Worm (Caenorhabditis elegans): ENCODE measurements around the gene C31E10.11.

C31E10.11 gene

DNA sequence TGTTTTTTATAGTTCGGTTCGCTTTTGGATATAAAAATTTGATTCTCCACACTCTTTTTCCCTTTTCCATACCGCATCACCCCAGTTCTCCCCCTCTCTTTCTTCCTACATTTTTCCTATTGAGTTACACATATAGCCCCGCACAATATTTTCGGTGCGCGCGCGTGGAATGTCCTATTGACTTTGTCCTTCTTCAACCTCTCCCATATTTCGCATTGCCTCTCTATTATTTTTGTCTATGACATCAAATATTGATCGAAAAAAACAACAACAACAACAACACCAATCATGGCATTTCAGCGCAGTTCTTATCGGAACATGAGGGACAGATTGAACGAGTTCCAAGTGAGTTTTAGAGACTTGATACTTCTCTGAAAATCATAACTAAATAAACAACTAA lies 30.7 kb downstream of the C31E10.11 start, which contains the start of gene syx-2:
syx-2 (plus strand) TSS at position 301 of the 400 bp plus-strand sequence.
- no peak for TF ChIP-seq nhr-76 (tag; optimal IDR thresholded peaks at IDR 0.05)
- no peak for TF ChIP-seq flh-1 (GFP tag; optimal IDR thresholded peaks at IDR 0.05)
- TF ChIP-seq sem-2 (GFP tag; optimal IDR thresholded peaks at IDR 0.05) = no peak
- no peak for TF ChIP-seq M03D4.4 (tag; optimal IDR thresholded peaks at IDR 0.05)
- no peak for TF ChIP-seq ceh-39 (tag; optimal IDR thresholded peaks at IDR 0.05)
- no peak for TF ChIP-seq tbx-8 (GFP tag; optimal IDR thresholded peaks at IDR 0.05)
- TF ChIP-seq cnd-1 (tag; optimal IDR thresholded peaks at IDR 0.05) = no peak
- TF ChIP-seq zip-8 (tag; optimal IDR thresholded peaks at IDR 0.05) = no peak
- no peak for TF ChIP-seq ceh-43 (GFP tag; optimal IDR thresholded peaks at IDR 0.05)
- no peak for TF ChIP-seq drap-1 (GFP tag; optimal IDR thresholded peaks at IDR 0.05)
- TF ChIP-seq nhr-12 (tag; optimal IDR thresholded peaks at IDR 0.05) = no peak
- TF ChIP-seq mep-1 (tag; optimal IDR thresholded peaks at IDR 0.05) = no peak
- TF ChIP-seq sptf-1 (tag; optimal IDR thresholded peaks at IDR 0.05) = no peak
- no peak for TF ChIP-seq elt-1 (tag; optimal IDR thresholded peaks at IDR 0.05; ENCODE audit: borderline replicate concordance, insufficient read depth)
- TF ChIP-seq pha-4 (tag; optimal IDR thresholded peaks at IDR 0.05) = no peak
- TF ChIP-seq nhr-2 (tag; optimal IDR thresholded peaks at IDR 0.05) = no peak
- TF ChIP-seq ham-2 (GFP tag; optimal IDR thresholded peaks at IDR 0.05) = no peak

DNA sequence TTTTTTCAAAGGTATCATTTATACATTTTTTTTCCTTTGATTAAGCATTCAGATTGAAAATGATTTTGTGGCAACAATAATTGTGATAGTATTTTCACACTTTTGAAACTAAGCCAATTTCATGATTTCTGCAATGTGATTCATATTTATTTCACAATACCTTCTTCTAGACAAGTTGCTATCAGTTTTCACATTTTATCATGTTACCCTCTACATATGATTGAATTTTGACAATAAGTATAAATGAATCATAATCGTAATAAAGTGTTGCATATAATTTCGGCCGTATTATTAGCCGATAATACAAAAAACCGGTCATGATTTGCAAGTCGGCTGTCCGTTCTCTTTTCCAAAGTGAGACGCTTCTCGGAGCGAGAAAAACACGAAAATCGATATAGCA lies 31.2 kb downstream of the C31E10.11 start:
- TF ChIP-seq lin-32 (GFP tag; optimal IDR thresholded peaks at IDR 0.05) (no peak), mls-2 (tag; optimal IDR thresholded peaks at IDR 0.05) (no peak), elt-3 (tag; optimal IDR thresholded peaks at IDR 0.05) (no peak), bed-3 (GFP tag; optimal IDR thresholded peaks at IDR 0.05) (no peak), unc-120 (tag; optimal IDR thresholded peaks at IDR 0.05; ENCODE audit: poor library complexity, severe bottlenecking) (no peak), pha-4 (tag; optimal IDR thresholded peaks at IDR 0.05) (no peak), sptf-1 (tag; optimal IDR thresholded peaks at IDR 0.05) (no peak), snpc-4 (tag; optimal IDR thresholded peaks at IDR 0.05) (no peak), sem-2 (GFP tag; optimal IDR thresholded peaks at IDR 0.05) (no peak), nhr-12 (tag; optimal IDR thresholded peaks at IDR 0.05) (no peak), lin-13 (tag; optimal IDR thresholded peaks at IDR 0.05) (no peak), lsy-2 (tag; optimal IDR thresholded peaks at IDR 0.05) (no peak), M03D4.4 (tag; optimal IDR thresholded peaks at IDR 0.05) (no peak), ztf-11 (tag; optimal IDR thresholded peaks at IDR 0.05) (no peak), mab-5 (tag; optimal IDR thresholded peaks at IDR 0.05) (no peak), nhr-76 (tag; optimal IDR thresholded peaks at IDR 0.05) (no peak), nhr-2 (tag; optimal IDR thresholded peaks at IDR 0.05) (no peak)

DNA sequence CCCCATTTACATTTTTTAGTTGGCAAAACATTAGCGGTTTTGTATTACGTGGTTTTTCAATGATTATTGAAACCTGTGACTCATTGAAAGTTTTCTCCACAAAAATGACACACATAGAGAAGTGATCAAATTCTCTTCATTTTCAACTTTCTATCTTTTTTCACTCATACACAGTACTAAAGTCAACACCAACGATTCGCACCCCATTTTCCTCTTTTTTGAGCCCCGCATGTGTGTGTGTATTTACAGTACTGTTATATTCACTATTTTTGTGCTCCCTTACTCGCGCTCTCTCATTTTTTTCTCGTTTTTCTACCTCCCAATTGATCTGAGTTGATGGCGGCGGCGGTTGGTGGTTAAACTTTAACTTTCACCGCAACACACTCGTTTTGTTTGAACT lies 32.1 kb downstream of the C31E10.11 start:
- TF ChIP-seq blmp-1 (tag; optimal IDR thresholded peaks at IDR 0.05) (no peak), nhr-12 (tag; optimal IDR thresholded peaks at IDR 0.05) (no peak), ceh-83 (GFP tag; optimal IDR thresholded peaks at IDR 0.05) (no peak), nhr-76 (tag; optimal IDR thresholded peaks at IDR 0.05) (no peak), nhr-2 (tag; optimal IDR thresholded peaks at IDR 0.05) (no peak), unc-39 (tag; optimal IDR thresholded peaks at IDR 0.05) (no peak), sptf-1 (tag; optimal IDR thresholded peaks at IDR 0.05) (no peak), lin-13 (tag; optimal IDR thresholded peaks at IDR 0.05) (no peak), mep-1 (tag; optimal IDR thresholded peaks at IDR 0.05) (no peak), ztf-11 (tag; optimal IDR thresholded peaks at IDR 0.05) (no peak), mls-2 (tag; optimal IDR thresholded peaks at IDR 0.05) (no peak)

DNA sequence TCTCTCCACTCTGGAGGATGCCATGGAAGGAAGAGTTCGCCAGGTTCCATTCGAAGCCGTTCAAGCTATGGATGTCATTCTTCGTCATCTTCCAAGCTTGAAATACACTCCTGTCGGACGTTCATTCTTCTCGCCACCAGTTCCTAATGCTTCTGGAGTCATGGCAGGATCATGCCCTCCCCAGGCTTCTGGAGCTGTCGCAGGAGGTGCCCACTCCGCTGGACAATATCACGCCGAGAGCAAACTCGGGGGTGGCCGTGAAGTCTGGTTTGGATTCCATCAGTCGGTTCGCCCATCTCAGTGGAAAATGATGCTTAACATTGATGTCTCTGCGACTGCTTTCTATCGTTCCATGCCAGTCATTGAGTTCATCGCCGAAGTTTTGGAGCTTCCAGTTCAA lies 38.2 kb downstream of the C31E10.11 start:
- TF ChIP-seq sem-2 (GFP tag; optimal IDR thresholded peaks at IDR 0.05) (no peak), blmp-1 (tag; optimal IDR thresholded peaks at IDR 0.05) (no peak), elt-3 (tag; optimal IDR thresholded peaks at IDR 0.05) (no peak), ztf-11 (tag; optimal IDR thresholded peaks at IDR 0.05) (no peak), nhr-2 (tag; optimal IDR thresholded peaks at IDR 0.05) (no peak), pha-4 (tag; optimal IDR thresholded peaks at IDR 0.05) (no peak), zip-8 (tag; optimal IDR thresholded peaks at IDR 0.05) (no peak), nhr-28 (tag; optimal IDR thresholded peaks at IDR 0.05) (no peak), ham-2 (GFP tag; optimal IDR thresholded peaks at IDR 0.05) (no peak), ceh-83 (GFP tag; optimal IDR thresholded peaks at IDR 0.05) (no peak), unc-62 (GFP tag; optimal IDR thresholded peaks at IDR 0.05) (no peak), lin-13 (tag; optimal IDR thresholded peaks at IDR 0.05) (no peak), nhr-12 (tag; optimal IDR thresholded peaks at IDR 0.05) (no peak), mab-5 (tag; optimal IDR thresholded peaks at IDR 0.05) (no peak), unc-120 (tag; optimal IDR thresholded peaks at IDR 0.05; ENCODE audit: poor library complexity, severe bottlenecking) (no peak), unc-39 (tag; optimal IDR thresholded peaks at IDR 0.05) (no peak), mls-2 (tag; optimal IDR thresholded peaks at IDR 0.05) (no peak)
